Fruit fly (Drosophila melanogaster) whole organism, prepupa: ENCODE data around the gene CG8032.

Experiments used
- CG1621 ChIP-seq: fragments of 200-800 bp; sonication (Bioruptor generic); optimal IDR thresholded peaks from 3 replicates; lab custom pipeline; 2018; ENCODE audit warnings: missing biosample characterization, mild to moderate bottlenecking, missing genetic modification characterization
- CG8319 ChIP-seq: fragments of 200-800 bp; sonication (Bioruptor generic); optimal IDR thresholded peaks from 3 replicates; lab custom pipeline; 2016; ENCODE audit warnings: missing biosample characterization, missing genetic modification characterization
- CG8632 ChIP-seq: fragments of 200-800 bp; sonication (Bioruptor generic); optimal IDR thresholded peaks from 3 replicates; lab custom pipeline; 2016; ENCODE audit warnings: missing biosample characterization, missing genetic modification characterization
- Ets21C ChIP-seq: fragments of 200-800 bp; sonication (Bioruptor generic); optimal IDR thresholded peaks from 3 replicates; lab custom pipeline; 2016; ENCODE audit warnings: missing biosample characterization, missing genetic modification characterization
- Ets96B ChIP-seq: fragments of 200-800 bp; optimal IDR thresholded peaks from 2 replicates; lab custom pipeline; 2019; ENCODE audit warnings: missing biosample characterization, mild to moderate bottlenecking, missing genetic modification characterization, moderate library complexity
- Gug ChIP-seq: fragments of 200-800 bp; sonication (Bioruptor generic); IDR thresholded peaks from 2 replicates; pipeline ENCODE4 v1.3.6; 2022; ENCODE audit warnings: missing biosample characterization, missing genetic modification characterization
- acj6 ChIP-seq: fragments of 200-800 bp; sonication (Bioruptor generic); optimal IDR thresholded peaks from 3 replicates; lab custom pipeline; 2016; ENCODE audit warnings: missing biosample characterization, missing genetic modification characterization
- net ChIP-seq: fragments of 200-800 bp; sonication (Bioruptor generic); optimal IDR thresholded peaks from 3 replicates; lab custom pipeline; 2016; ENCODE audit warnings: missing biosample characterization, missing genetic modification characterization
- vri ChIP-seq: fragments of 200-800 bp; sonication (Bioruptor generic); optimal IDR thresholded peaks from 3 replicates; lab custom pipeline; 2016; ENCODE audit warnings: missing biosample characterization, mild to moderate bottlenecking, missing genetic modification characterization

dm6 chr3R:8654666-8655065 lies 9.2 kb upstream of the CG8032 start, which contains the start of gene CG42489:
- TF ChIP-seq vri (GFP tag; lab: Kevin White, UChicago) (no peak), Ets21C (GFP tag; lab: Kevin White, UChicago) (no peak), net (GFP tag; lab: Kevin White, UChicago) (no peak), acj6 (GFP tag; lab: Kevin White, UChicago) (no peak), Ets96B (no peak), CG1621 (no peak), CG8319 (GFP tag; lab: Kevin White, UChicago) (no peak), Gug (GFP tag; lab: Robert Waterston, UW) (no peak), CG8632 (GFP tag; lab: Kevin White, UChicago) (no peak)
